Fruit fly (Drosophila melanogaster): ENCODE measurements around the gene BthD.

dm6 chrX:13602071-13602858, 9.7 kb upstream of the BthD start, which contains the start of gene up:
- TF ChIP-seq Sin3A (optimal IDR thresholded peaks at IDR 0.05) (no peak), ttk (optimal IDR thresholded peaks at IDR 0.05) (no peak), h (optimal IDR thresholded peaks at IDR 0.05) (no peak)
